Fruit fly (Drosophila melanogaster) whole organism, pupa: ENCODE data around the gene pps.

Experiments used
- CG10348 ChIP-seq: fragments of 200-800 bp; sonication (Bioruptor generic); IDR thresholded peaks from 2 replicates; pipeline ENCODE4 v1.3.6; 2022; ENCODE audit warnings: missing biosample characterization, missing genetic modification characterization
- CG12605 ChIP-seq: fragments of 200-800 bp; sonication (Bioruptor generic); IDR thresholded peaks from 2 replicates; pipeline ENCODE4 v1.3.6; 2022; ENCODE audit warnings: missing biosample characterization, missing genetic modification characterization
- CG13204 ChIP-seq: fragments of 200-800 bp; sonication (Bioruptor generic); optimal IDR thresholded peaks from 2 replicates; lab custom pipeline; 2018; ENCODE audit warnings: missing biosample characterization, mild to moderate bottlenecking, missing genetic modification characterization, moderate library complexity
- CG14655 ChIP-seq: fragments of 200-800 bp; sonication (Bioruptor generic); optimal IDR thresholded peaks from 3 replicates; lab custom pipeline; 2017; ENCODE audit warnings: mild to moderate bottlenecking, missing biosample characterization, missing genetic modification reagents, missing genetic modification characterization
- CG15710 ChIP-seq: fragments of 200-800 bp; sonication (Bioruptor generic); optimal IDR thresholded peaks from 2 replicates; lab custom pipeline; 2018; ENCODE audit warnings: missing biosample characterization, mild to moderate bottlenecking, missing genetic modification characterization, moderate library complexity
- CG17806 ChIP-seq: fragments of 200-800 bp; sonication (Bioruptor generic); optimal IDR thresholded peaks from 2 replicates; lab custom pipeline; 2018; ENCODE audit warnings: missing biosample characterization, mild to moderate bottlenecking, missing genetic modification characterization, moderate library complexity
- CG32121 ChIP-seq: fragments of 200-800 bp; sonication (Bioruptor generic); IDR thresholded peaks from 2 replicates; pipeline ENCODE4 v1.3.6; 2022; ENCODE audit warnings: missing biosample characterization, missing genetic modification characterization
- CG34367 ChIP-seq: fragments of 200-800 bp; sonication (Bioruptor generic); optimal IDR thresholded peaks from 2 replicates; lab custom pipeline; 2018; ENCODE audit warnings: missing biosample characterization, mild to moderate bottlenecking, missing genetic modification characterization
- CG4496 ChIP-seq: fragments of 200-800 bp; sonication (Bioruptor generic); IDR thresholded peaks from 3 replicates; pipeline ENCODE4 v1.3.6; 2022; ENCODE audit warnings: missing biosample characterization, missing genetic modification characterization
- CG8159 ChIP-seq: fragments of 200-800 bp; sonication (Bioruptor generic); optimal IDR thresholded peaks from 3 replicates; lab custom pipeline; 2018; ENCODE audit warnings: missing biosample characterization, mild to moderate bottlenecking, missing genetic modification characterization, moderate library complexity
- CG8301 ChIP-seq: fragments of 200-800 bp; sonication (Bioruptor generic); optimal IDR thresholded peaks from 2 replicates; lab custom pipeline; 2018; ENCODE audit warnings: missing biosample characterization, mild to moderate bottlenecking, missing genetic modification characterization
- CG9948 ChIP-seq: fragments of 200-800 bp; sonication (Bioruptor generic); optimal IDR thresholded peaks from 2 replicates; lab custom pipeline; 2018; ENCODE audit warnings: missing biosample characterization, mild to moderate bottlenecking, missing genetic modification characterization, moderate library complexity
- D1 ChIP-seq: fragments of 200-800 bp; sonication (Bioruptor generic); optimal IDR thresholded peaks from 2 replicates; lab custom pipeline; 2018; ENCODE audit warnings: missing biosample characterization, mild to moderate bottlenecking, missing genetic modification characterization, moderate library complexity
- EcR ChIP-seq: fragments of 200-800 bp; sonication (Bioruptor generic); optimal IDR thresholded peaks from 3 replicates; lab custom pipeline; 2019; ENCODE audit warnings: missing biosample characterization, missing genetic modification characterization, mild to moderate bottlenecking, moderate library complexity, missing genetic modification reagents
- Ets98B ChIP-seq: fragments of 200-800 bp; sonication (Bioruptor generic); IDR thresholded peaks from 2 replicates; pipeline ENCODE4 v1.3.6; 2022; ENCODE audit warnings: missing biosample characterization, missing genetic modification characterization
- Pif1A ChIP-seq: fragments of 200-800 bp; sonication (Bioruptor generic); optimal IDR thresholded peaks from 3 replicates; lab custom pipeline; 2016; ENCODE audit warnings: missing biosample characterization, missing genetic modification characterization
- Pif1B ChIP-seq: fragments of 200-800 bp; sonication (Bioruptor generic); optimal IDR thresholded peaks from 3 replicates; lab custom pipeline; 2016; ENCODE audit warnings: missing biosample characterization, missing genetic modification characterization
- Snoo ChIP-seq: fragments of 200-800 bp; sonication (Bioruptor generic); optimal IDR thresholded peaks from 3 replicates; lab custom pipeline; 2017; ENCODE audit warnings: missing biosample characterization, mild to moderate bottlenecking, missing genetic modification characterization, inconsistent platforms
- fd96Ca ChIP-seq: fragments of 200-800 bp; sonication (Bioruptor generic); IDR thresholded peaks from 3 replicates; pipeline ENCODE4 v1.3.6; 2022; ENCODE audit warnings: missing biosample characterization, missing genetic modification characterization
- gl ChIP-seq: fragments of 200-800 bp; sonication (Bioruptor generic); optimal IDR thresholded peaks from 2 replicates; lab custom pipeline; 2018; ENCODE audit warnings: missing biosample characterization, mild to moderate bottlenecking, missing genetic modification characterization
- rn ChIP-seq: fragments of 200-800 bp; sonication (Bioruptor generic); IDR thresholded peaks from 2 replicates; pipeline ENCODE4 v1.3.6; 2022; ENCODE audit warnings: missing biosample characterization, missing genetic modification characterization

pps gene

dm6 chr3R:12435948-12436347 is 22.3 kb downstream of the pps start, which contains the start of gene Desat2:
Gene Desat2, plus strand, starts transcription at chr3R:12436248.
- TF ChIP-seq D1 (tag; lab: Kevin White, UChicago) (no peak), Snoo (tag; lab: Kevin White, UChicago) (no peak), CG8159 (tag; lab: Kevin White, UChicago) (no peak), CG15710 (tag; lab: Kevin White, UChicago) (no peak), CG13204 (GFP tag; lab: Kevin White, UChicago) (no peak), Ets98B (GFP tag; lab: Robert Waterston, UW) (no peak), CG32121 (GFP tag; lab: Robert Waterston, UW) (no peak), CG4496 (no peak), rn (GFP tag; lab: Robert Waterston, UW) (no peak), fd96Ca (GFP tag; lab: Robert Waterston, UW) (no peak), Pif1B (GFP tag; lab: Kevin White, UChicago) (no peak), CG9948 (tag; lab: Kevin White, UChicago) (no peak), gl (tag; lab: Kevin White, UChicago) (no peak)

- no peak for TF ChIP-seq gl (tag; lab: Kevin White, UChicago)
- TF ChIP-seq Ets98B (GFP tag; lab: Robert Waterston, UW): no peak
- no peak for TF ChIP-seq CG34367 (tag; lab: Kevin White, UChicago)
- TF ChIP-seq CG12605: no peak
- no peak for TF ChIP-seq CG4496
- no peak for TF ChIP-seq CG8159 (tag; lab: Kevin White, UChicago)
- TF ChIP-seq EcR (GFP tag; lab: Kevin White, UChicago): no peak
- no peak for TF ChIP-seq CG15710 (tag; lab: Kevin White, UChicago)
- TF ChIP-seq CG17806: no peak
- TF ChIP-seq Snoo (tag; lab: Kevin White, UChicago): no peak
- no peak for TF ChIP-seq CG32121 (GFP tag; lab: Robert Waterston, UW)
- no peak for TF ChIP-seq CG9948 (tag; lab: Kevin White, UChicago)
- no peak for TF ChIP-seq Pif1B (GFP tag; lab: Kevin White, UChicago)
- no peak for TF ChIP-seq CG13204 (GFP tag; lab: Kevin White, UChicago)
- TF ChIP-seq CG8301 (tag; lab: Kevin White, UChicago): no peak
Observed at dm6 chr3R:12439039-12439400, 25.4 kb downstream of the pps start, which contains the start of the genes CG17207 and CG46427. Gene CG17207, minus strand, starts transcription at chr3R:12439139. Gene CG46427, minus strand, starts transcription at chr3R:12439139.

dm6 chr3R:12439401-12440143 is 25.9 kb downstream of the pps start, which contains the start of gene Desat1:
Gene Desat1, plus strand, starts transcription at chr3R:12439600.
- TF ChIP-seq CG15710 (tag; lab: Kevin White, UChicago) (no peak), EcR (GFP tag; lab: Kevin White, UChicago) (peak; percentile 5)

- TF ChIP-seq CG8301 (tag; lab: Kevin White, UChicago) (no peak), CG4496 (peak; percentile 32; the same call in 1 of the 3 replicates), CG13204 (GFP tag; lab: Kevin White, UChicago) (no peak), Ets98B (GFP tag; lab: Robert Waterston, UW) (peak; percentile 20; the same call in 1 of the 2 replicates)
Observed at dm6 chr3R:12441008-12441606, 27.5 kb downstream of the pps start.

dm6 chr3R:12442601-12443533 is 29.2 kb downstream of the pps start:
- TF ChIP-seq CG12605 (peak; percentile 55), rn (GFP tag; lab: Robert Waterston, UW) (no peak), CG10348 (GFP tag; lab: Robert Waterston, UW) (no peak), Pif1A (peak; percentile 55), CG13204 (GFP tag; lab: Kevin White, UChicago) (no peak), gl (tag; lab: Kevin White, UChicago) (peak; percentile 22), fd96Ca (GFP tag; lab: Robert Waterston, UW) (no peak; the same call in 2 of the 3 replicates), CG17806 (peak; percentile 46), CG14655 (GFP tag; lab: Kevin White, UChicago) (peak; percentile 76), Ets98B (GFP tag; lab: Robert Waterston, UW) (no peak), CG8159 (tag; lab: Kevin White, UChicago) (peak; percentile 63), D1 (tag; lab: Kevin White, UChicago) (peak; percentile 45), CG9948 (tag; lab: Kevin White, UChicago) (peak; percentile 55), Snoo (tag; lab: Kevin White, UChicago) (no peak), CG8301 (tag; lab: Kevin White, UChicago) (peak; percentile 70), Pif1B (GFP tag; lab: Kevin White, UChicago) (peak; percentile 0), CG4496 (peak; percentile 61; the same call in 2 of the 3 replicates), CG32121 (GFP tag; lab: Robert Waterston, UW) (peak; percentile 57; the same call in 1 of the 2 replicates), EcR (GFP tag; lab: Kevin White, UChicago) (peak; percentile 62), CG34367 (tag; lab: Kevin White, UChicago) (no peak), CG15710 (tag; lab: Kevin White, UChicago) (peak; percentile 28)
